Worm (Caenorhabditis elegans) whole organism, young adult: Measurements from ENCODE around the gene glt-1.

Experiments
- F22D6.2 ChIP-seq: sonication (generic microtip); optimal IDR thresholded peaks from 2 replicates; lab custom pipeline; 2016; ENCODE audit warnings: mild to moderate bottlenecking, missing genetic modification characterization, missing compliant biosample characterization
- F39B2.1 ChIP-seq: fragments of 200-800 bp; sonication (Bioruptor generic); IDR thresholded peaks from 2 replicates; pipeline ENCODE4 v1.3.6; 2022; ENCODE audit warnings: missing genetic modification reagents, missing genetic modification characterization, missing compliant biosample characterization
- attf-5 ChIP-seq: fragments of 200-800 bp; sonication (Bioruptor generic); optimal IDR thresholded peaks from 2 replicates; lab custom pipeline; 2018; ENCODE audit warnings: mild to moderate bottlenecking, missing genetic modification characterization, missing compliant biosample characterization
- ceh-58 ChIP-seq: fragments of 200-800 bp; sonication (Bioruptor generic); IDR thresholded peaks from 2 replicates; pipeline ENCODE4 v1.3.6; 2022; ENCODE audit warnings: missing genetic modification characterization, missing compliant biosample characterization
- ztf-22 ChIP-seq: fragments of 200-800 bp; sonication (Bioruptor generic); optimal IDR thresholded peaks from 2 replicates; lab custom pipeline; 2018; ENCODE audit warnings: mild to moderate bottlenecking, missing genetic modification characterization, moderate library complexity, missing compliant biosample characterization

DNA sequence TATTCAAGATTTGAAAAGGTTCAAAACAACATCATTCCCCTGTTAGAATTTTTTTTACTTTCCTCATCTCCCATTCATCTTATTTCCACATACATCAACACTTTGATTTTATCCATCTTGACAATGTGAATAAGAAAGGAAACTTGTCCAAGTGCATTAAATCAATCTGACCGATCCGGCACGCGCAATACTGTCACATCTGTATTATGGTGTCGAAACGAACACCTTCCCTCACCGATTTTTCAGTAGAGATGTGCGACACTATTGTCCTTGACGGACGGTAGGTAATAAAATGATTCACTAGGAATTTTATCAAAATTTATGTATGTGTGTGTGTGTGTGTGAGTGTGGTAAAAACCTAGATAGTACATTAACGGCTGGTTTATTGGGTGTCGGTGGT lies 32.0 kb upstream of the glt-1 start:
- TF ChIP-seq F39B2.1 (GFP tag; lab: Robert Waterston, UW) (no peak), F22D6.2 (no peak), ztf-22 (no peak), attf-5 (GFP tag; lab: Kevin White, UChicago) (no peak), ceh-58 (no peak)
